Worm (Caenorhabditis elegans): ENCODE measurements around the gene F40G9.17.

DNA sequence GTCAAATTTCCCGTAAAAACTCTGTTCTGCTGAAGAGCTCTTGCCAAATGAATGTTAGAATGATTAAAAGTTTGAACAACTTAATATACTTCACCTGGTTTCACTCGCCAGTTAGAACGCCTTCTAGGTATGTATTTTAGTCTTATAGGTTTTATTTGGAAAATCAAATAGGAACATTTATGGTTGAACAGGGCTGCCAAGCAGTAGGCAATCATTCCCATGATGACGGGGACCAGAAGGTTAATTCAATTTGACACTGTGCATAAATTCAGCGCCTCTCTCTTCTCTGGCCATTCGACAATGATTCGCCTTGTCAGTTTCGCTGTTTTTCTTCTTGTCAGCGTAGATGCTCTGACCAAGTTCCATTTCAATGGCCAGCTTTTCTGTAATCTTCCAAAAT lies 12.2 kb upstream of the F40G9.17 start, which contains the start of gene F40G9.15:
- TF ChIP-seq jun-1 (tag; optimal IDR thresholded peaks at IDR 0.05): no peak
- no peak for TF ChIP-seq snpc-4 (tag; optimal IDR thresholded peaks at IDR 0.05)

All from whole organism, L3 larva.